Fruit fly (Drosophila melanogaster) S2 (cell line): ENCODE measurements around the gene CG3918.

Experiments
- CG8478 ChIP-seq: fragments of >200 bp; optimal IDR thresholded peaks from 2 replicates; lab custom pipeline; 2018
- CTCF ChIP-seq, 2 experiments: fragments of >200 bp; optimal IDR thresholded peaks; 2 replicates each; lab custom pipeline; 2018

DNA sequence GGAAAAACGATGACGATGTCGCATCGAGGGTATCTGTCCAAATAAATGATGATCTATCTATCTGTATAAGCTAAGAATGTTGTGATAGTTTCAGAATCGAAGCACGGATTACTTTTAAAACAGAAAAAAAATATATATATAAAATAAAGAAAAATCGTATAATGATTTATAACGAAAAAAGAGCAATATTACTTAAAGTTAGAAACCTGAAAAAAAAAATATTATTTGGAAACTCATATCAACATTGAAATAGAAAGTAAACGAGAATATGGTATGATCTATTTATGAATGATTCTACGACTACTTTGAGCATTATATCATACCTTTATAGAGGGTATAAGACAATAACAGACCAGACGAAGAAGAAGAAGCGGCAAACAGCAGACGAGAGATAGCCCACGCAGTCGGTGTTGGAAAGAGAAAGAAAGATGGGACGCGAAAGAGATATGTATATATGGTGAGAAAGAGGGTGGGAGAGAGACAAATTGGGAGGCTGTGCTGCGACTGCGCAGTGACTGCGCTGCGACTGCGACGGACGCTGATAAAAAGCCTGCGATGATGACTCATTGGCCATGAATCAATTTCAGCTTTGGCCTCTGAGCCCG is 19.4 kb downstream of the CG3918 start:
- TF ChIP-seq CG8478 (no peak), CTCF (optimal IDR thresholded peaks at IDR 0.05; lab: Kevin White, UChicago) (no peak)
